Worm (Caenorhabditis elegans): ENCODE data around the gene chch-3.
"Not testable (repeated sequence)": the region's sequence is repeated elsewhere in the genome, so short reads cannot be mapped to it uniquely, and the experiment has no call there.

chch-3 gene

ce11 chrII:9445368-9445767 lies 28.6 kb downstream of the chch-3 start, which contains the start of gene R09D1.13:
Gene R09D1.13, minus strand, starts transcription at chrII:9445468.
- TF ChIP-seq unc-62 (GFP tag; optimal IDR thresholded peaks at IDR 0.05), result no peak

ce11 chrII:9447965-9448364 lies 31.2 kb downstream of the chch-3 start, which contains the start of gene chil-18:
Gene chil-18, plus strand, starts transcription at chrII:9448265.
- TF ChIP-seq unc-62 (GFP tag; optimal IDR thresholded peaks at IDR 0.05), result no peak

- TF ChIP-seq unc-62 (GFP tag; optimal IDR thresholded peaks at IDR 0.05), result not testable (repeated sequence)
These were observed 35.4 kb downstream of the chch-3 start, which contains the start of gene R09D1.12 for ce11 chrII:9452172-9452571. Gene R09D1.12, minus strand, starts transcription at chrII:9452272.

- no peak for TF ChIP-seq unc-62 (GFP tag; optimal IDR thresholded peaks at IDR 0.05)
These were observed 37.5 kb downstream of the chch-3 start, which contains the start of gene chil-19 for ce11 chrII:9454304-9454703. Gene chil-19, minus strand, starts transcription at chrII:9454404.

ce11 chrII:9459462-9459861 lies 42.6 kb downstream of the chch-3 start, which contains the start of gene R09D1.14:
Gene R09D1.14, minus strand, starts transcription at chrII:9459562.
- TF ChIP-seq unc-62 (GFP tag; optimal IDR thresholded peaks at IDR 0.05), result not testable (repeated sequence)

- not testable (repeated sequence) for TF ChIP-seq unc-62 (GFP tag; optimal IDR thresholded peaks at IDR 0.05)
These were observed 45.1 kb downstream of the chch-3 start, which contains the start of gene chil-21 for ce11 chrII:9461881-9462280. Gene chil-21, minus strand, starts transcription at chrII:9461981.

ce11 chrII:9466095-9466494 lies 49.3 kb downstream of the chch-3 start, which contains the start of gene chil-22:
Gene chil-22, minus strand, starts transcription at chrII:9466195.
- TF ChIP-seq unc-62 (GFP tag; optimal IDR thresholded peaks at IDR 0.05), result no peak

Measured in whole organism, dauer.